Worm (Caenorhabditis elegans) whole organism, L2 larva: Measurements from ENCODE around the gene Y57G11C.51.

Source experiments
- nhr-11 ChIP-seq: fragments of 150-350 bp; optimal IDR thresholded peaks from 2 replicates; lab custom pipeline; 2014; ENCODE audit warnings: missing biosample characterization, missing genetic modification characterization
- unc-62 ChIP-seq: fragments of 150-350 bp; optimal IDR thresholded peaks from 2 replicates; lab custom pipeline; 2014; ENCODE audit warnings: missing biosample characterization, missing genetic modification reagents, missing genetic modification characterization

DNA sequence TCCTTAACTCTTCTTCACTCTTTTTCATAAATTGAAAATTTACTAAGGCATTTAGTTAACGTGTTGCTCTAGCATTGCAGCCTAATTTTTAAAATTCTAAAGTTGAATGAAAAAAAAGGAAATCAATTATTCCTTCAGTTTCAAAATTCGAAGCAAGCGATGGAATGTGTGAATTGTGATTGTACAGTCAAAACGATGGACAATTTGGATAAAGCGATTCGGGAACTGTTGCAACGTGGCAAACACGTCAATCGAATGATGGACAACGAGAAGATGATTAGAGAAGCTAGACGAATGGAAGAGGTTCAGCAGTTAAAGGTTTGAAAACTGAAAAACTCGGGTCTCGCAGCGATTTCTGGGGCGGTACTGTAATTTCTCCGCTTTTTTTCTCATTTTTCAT lies 24.8 kb upstream of the Y57G11C.51 start, which contains the start of gene Y57G11C.14:
- TF ChIP-seq unc-62 (GFP tag; lab: Kevin White, UChicago) (no peak), nhr-11 (no peak)
